Fruit fly (Drosophila melanogaster) whole organism, embryonic: ENCODE measurements around the gene Ero1L.

Experiments used
- BEAF-32 ChIP-seq: fragments of 200-800 bp; sonication (Bioruptor generic); optimal IDR thresholded peaks from 3 replicates; lab custom pipeline; 2017; ENCODE audit warnings: missing biosample characterization, missing genetic modification characterization, mild to moderate bottlenecking, moderate library complexity, missing genetic modification reagents
- CG10267 ChIP-seq: fragments of 200-800 bp; sonication (Bioruptor generic); optimal IDR thresholded peaks from 2 replicates; lab custom pipeline; 2018; ENCODE audit warnings: missing biosample characterization, mild to moderate bottlenecking, missing genetic modification characterization, moderate library complexity
- CG10321 ChIP-seq: fragments of 200-800 bp; sonication (Bioruptor generic); IDR thresholded peaks from 2 replicates; pipeline ENCODE4 v1.3.6; 2022; ENCODE audit warnings: missing biosample characterization, missing genetic modification characterization
- CG10431 ChIP-seq: fragments of 200-800 bp; sonication (Bioruptor generic); optimal IDR thresholded peaks from 3 replicates; lab custom pipeline; 2018; ENCODE audit warnings: missing biosample characterization, mild to moderate bottlenecking, missing genetic modification characterization
- CG10543 ChIP-seq: fragments of 200-800 bp; sonication (Bioruptor generic); optimal IDR thresholded peaks from 3 replicates; lab custom pipeline; 2017; ENCODE audit warnings: missing biosample characterization, mild to moderate bottlenecking, missing genetic modification characterization, moderate library complexity
- CG12659 ChIP-seq: fragments of 200-800 bp; sonication (Bioruptor generic); optimal IDR thresholded peaks from 3 replicates; lab custom pipeline; 2017; ENCODE audit warnings: mild to moderate bottlenecking, missing biosample characterization, missing genetic modification reagents, missing genetic modification characterization
- CG13624 ChIP-seq: fragments of 200-800 bp; sonication (Bioruptor generic); optimal IDR thresholded peaks from 2 replicates; lab custom pipeline; 2016; ENCODE audit warnings: missing biosample characterization, missing genetic modification characterization
- CG15269 ChIP-seq: fragments of 200-800 bp; sonication (Bioruptor generic); optimal IDR thresholded peaks from 2 replicates; lab custom pipeline; 2018; ENCODE audit warnings: missing biosample characterization, mild to moderate bottlenecking, missing genetic modification characterization, moderate library complexity
- CG15514 ChIP-seq: fragments of 200-800 bp; sonication (Bioruptor generic); optimal IDR thresholded peaks from 3 replicates; lab custom pipeline; 2017; ENCODE audit warnings: missing biosample characterization, missing genetic modification characterization, mild to moderate bottlenecking, moderate library complexity, missing genetic modification reagents
- CG17912 ChIP-seq: fragments of 200-800 bp; sonication (Bioruptor generic); optimal IDR thresholded peaks from 2 replicates; lab custom pipeline; 2018; ENCODE audit warnings: missing biosample characterization, mild to moderate bottlenecking, missing genetic modification characterization
- CG1792 ChIP-seq: fragments of 200-800 bp; sonication (Bioruptor generic); optimal IDR thresholded peaks from 2 replicates; lab custom pipeline; 2016; ENCODE audit warnings: missing biosample characterization, missing genetic modification characterization
- CG30431 ChIP-seq: fragments of 200-800 bp; sonication (Bioruptor generic); optimal IDR thresholded peaks from 2 replicates; lab custom pipeline; 2017; ENCODE audit warnings: missing biosample characterization, missing genetic modification characterization
- CG34224 ChIP-seq: fragments of 200-800 bp; sonication (Bioruptor generic); IDR thresholded peaks from 3 replicates; pipeline ENCODE4 v1.3.6; 2022; ENCODE audit warnings: missing biosample characterization, missing genetic modification characterization; ENCODE audit not compliant: partially characterized antibody
- CG34376 ChIP-seq: fragments of 200-800 bp; sonication (Bioruptor generic); optimal IDR thresholded peaks from 2 replicates; lab custom pipeline; 2018; ENCODE audit warnings: missing biosample characterization, mild to moderate bottlenecking, missing genetic modification characterization
- CG4404 ChIP-seq: fragments of 200-800 bp; sonication (Bioruptor generic); IDR thresholded peaks from 2 replicates; pipeline ENCODE4 v1.3.6; 2022; ENCODE audit warnings: missing biosample characterization, missing genetic modification characterization
- CG4617 ChIP-seq: fragments of 200-800 bp; sonication (Bioruptor generic); optimal IDR thresholded peaks from 3 replicates; lab custom pipeline; 2016; ENCODE audit warnings: missing biosample characterization, missing genetic modification characterization, borderline replicate concordance
- CG4820 ChIP-seq: fragments of 200-800 bp; sonication (Bioruptor generic); optimal IDR thresholded peaks from 3 replicates; lab custom pipeline; 2016; ENCODE audit warnings: missing biosample characterization, missing genetic modification characterization
- CG6654 ChIP-seq: fragments of 200-800 bp; sonication (Bioruptor generic); optimal IDR thresholded peaks from 2 replicates; lab custom pipeline; 2017; ENCODE audit warnings: missing biosample characterization, mild to moderate bottlenecking, missing genetic modification characterization
- Dp ChIP-seq: fragments of 200-800 bp; sonication (Bioruptor generic); optimal IDR thresholded peaks from 2 replicates; lab custom pipeline; 2018; ENCODE audit warnings: missing biosample characterization, mild to moderate bottlenecking, missing genetic modification characterization, moderate library complexity
- Drgx ChIP-seq: fragments of 200-800 bp; sonication (Bioruptor generic); IDR thresholded peaks from 2 replicates; pipeline ENCODE4 v1.3.6; 2022; ENCODE audit warnings: missing biosample characterization, missing genetic modification characterization
- E2f1 ChIP-seq: fragments of 200-800 bp; sonication (Bioruptor generic); IDR thresholded peaks from 2 replicates; pipeline ENCODE4 v1.3.6; 2022; ENCODE audit warnings: missing biosample characterization, missing genetic modification characterization
- E2f2 ChIP-seq: fragments of 200-800 bp; sonication (Bioruptor generic); IDR thresholded peaks from 2 replicates; pipeline ENCODE4 v1.3.6; 2022; ENCODE audit warnings: missing biosample characterization, missing genetic modification characterization
- Fer1 ChIP-seq: fragments of 200-800 bp; sonication (Bioruptor generic); optimal IDR thresholded peaks from 2 replicates; lab custom pipeline; 2017; ENCODE audit warnings: missing biosample characterization, mild to moderate bottlenecking, missing genetic modification characterization
- Fer2 ChIP-seq: fragments of 200-800 bp; sonication (Bioruptor generic); optimal IDR thresholded peaks from 2 replicates; lab custom pipeline; 2018; ENCODE audit warnings: missing biosample characterization, mild to moderate bottlenecking, missing genetic modification characterization, moderate library complexity
- HmgD ChIP-seq: fragments of 200-800 bp; sonication (Bioruptor generic); optimal IDR thresholded peaks from 3 replicates; lab custom pipeline; 2016; ENCODE audit warnings: missing biosample characterization, missing genetic modification characterization
- MESR4 ChIP-seq: fragments of 200-800 bp; sonication (Bioruptor generic); optimal IDR thresholded peaks from 2 replicates; lab custom pipeline; 2018; ENCODE audit warnings: missing biosample characterization, mild to moderate bottlenecking, missing genetic modification characterization, moderate library complexity
- Opbp ChIP-seq: fragments of 200-800 bp; sonication (Bioruptor generic); IDR thresholded peaks from 3 replicates; pipeline ENCODE4 v1.3.6; 2022; ENCODE audit warnings: missing biosample characterization, missing genetic modification characterization; ENCODE audit not compliant: partially characterized antibody
- Sry-β ChIP-seq: fragments of 200-800 bp; sonication (Bioruptor generic); optimal IDR thresholded peaks from 2 replicates; lab custom pipeline; 2018; ENCODE audit warnings: missing biosample characterization, mild to moderate bottlenecking, missing genetic modification characterization, moderate library complexity
- Stat92E ChIP-seq, 3 experiments: fragments of >200 bp in 2 of 3; fragments of 200-800 bp in 1 of 3; sonication (Bioruptor generic) in 1 of 3; optimal IDR thresholded peaks; 2 replicates each; lab custom pipeline; 2017 to 2019; ENCODE audit warnings: missing biosample characterization in 3 of 3, missing genetic modification characterization in 3 of 3, mild to moderate bottlenecking in 1 of 3, moderate library complexity in 1 of 3
- YL-1 ChIP-seq: fragments of 200-800 bp; sonication (Bioruptor generic); optimal IDR thresholded peaks from 3 replicates; lab custom pipeline; 2017; ENCODE audit warnings: missing biosample characterization, mild to moderate bottlenecking, missing genetic modification characterization
- ac ChIP-seq: fragments of 200-800 bp; sonication (Bioruptor generic); optimal IDR thresholded peaks from 3 replicates; lab custom pipeline; 2017; ENCODE audit warnings: missing biosample characterization, mild to moderate bottlenecking, missing genetic modification characterization
- bbx ChIP-seq: fragments of 200-800 bp; sonication (Bioruptor generic); IDR thresholded peaks from 2 replicates; pipeline ENCODE4 v1.3.6; 2022; ENCODE audit warnings: missing biosample characterization, missing genetic modification characterization; ENCODE audit not compliant: partially characterized antibody
- crp ChIP-seq, 2 experiments: fragments of 200-800 bp; sonication (Bioruptor generic); optimal IDR thresholded peaks; 2 replicates in 1 of 2; 3 replicates in 1 of 2; lab custom pipeline; 2017; ENCODE audit warnings: missing biosample characterization in 2 of 2, missing genetic modification characterization in 2 of 2, mild to moderate bottlenecking in 1 of 2, moderate library complexity in 1 of 2
- dimm ChIP-seq: fragments of 200-800 bp; sonication (Bioruptor generic); IDR thresholded peaks from 2 replicates; pipeline ENCODE4 v1.3.6; 2022; ENCODE audit warnings: missing biosample characterization, missing genetic modification characterization
- dm ChIP-seq: fragments of 200-800 bp; sonication (Bioruptor generic); optimal IDR thresholded peaks from 3 replicates; lab custom pipeline; 2016; ENCODE audit warnings: missing biosample characterization, missing genetic modification characterization
- ewg ChIP-seq: fragments of 200-800 bp; sonication (Bioruptor generic); optimal IDR thresholded peaks from 3 replicates; lab custom pipeline; 2017; ENCODE audit warnings: mild to moderate bottlenecking, missing biosample characterization, missing genetic modification reagents, missing genetic modification characterization
- insv ChIP-seq, 2 experiments: fragments of 200-800 bp; sonication (Bioruptor generic); optimal IDR thresholded peaks; 3 replicates each; lab custom pipeline; 2016 to 2018; ENCODE audit warnings: missing biosample characterization in 2 of 2, missing genetic modification characterization in 2 of 2
- oc ChIP-seq: fragments of 200-800 bp; sonication (Bioruptor generic); optimal IDR thresholded peaks from 2 replicates; lab custom pipeline; 2018; ENCODE audit warnings: missing biosample characterization, mild to moderate bottlenecking, missing genetic modification characterization, moderate library complexity
- row ChIP-seq: fragments of 200-800 bp; sonication (Bioruptor generic); IDR thresholded peaks from 3 replicates; pipeline ENCODE4 v1.3.6; 2022; ENCODE audit warnings: missing biosample characterization, missing genetic modification characterization
- run ChIP-seq: fragments of 200-800 bp; sonication (Bioruptor generic); optimal IDR thresholded peaks from 3 replicates; lab custom pipeline; 2018; ENCODE audit warnings: missing biosample characterization, mild to moderate bottlenecking, missing genetic modification characterization
- stwl ChIP-seq: fragments of 200-800 bp; sonication (Bioruptor generic); optimal IDR thresholded peaks from 3 replicates; lab custom pipeline; 2018; ENCODE audit warnings: missing biosample characterization, mild to moderate bottlenecking, missing genetic modification characterization, moderate library complexity
- sug ChIP-seq: fragments of 200-800 bp; optimal IDR thresholded peaks from 2 replicates; lab custom pipeline; 2019; ENCODE audit warnings: missing biosample characterization, mild to moderate bottlenecking, missing genetic modification characterization, moderate library complexity
- tin ChIP-seq: fragments of 200-800 bp; sonication (Bioruptor generic); optimal IDR thresholded peaks from 3 replicates; lab custom pipeline; 2016; ENCODE audit warnings: missing biosample characterization, missing genetic modification characterization
- unc-4 ChIP-seq: fragments of 200-800 bp; sonication (Bioruptor generic); IDR thresholded peaks from 2 replicates; pipeline ENCODE4 v1.3.6; 2022; ENCODE audit warnings: missing biosample characterization, missing genetic modification characterization; ENCODE audit not compliant: partially characterized antibody
- wor ChIP-seq: fragments of 200-800 bp; sonication (Bioruptor generic); IDR thresholded peaks from 2 replicates; pipeline ENCODE4 v1.3.6; 2022; ENCODE audit warnings: missing biosample characterization, missing genetic modification characterization
- zfh1 ChIP-seq: fragments of 200-800 bp; sonication (Bioruptor generic); IDR thresholded peaks from 3 replicates; pipeline ENCODE4 v1.3.6; 2022; ENCODE audit warnings: missing biosample characterization, missing genetic modification characterization

Ero1L gene

DNA sequence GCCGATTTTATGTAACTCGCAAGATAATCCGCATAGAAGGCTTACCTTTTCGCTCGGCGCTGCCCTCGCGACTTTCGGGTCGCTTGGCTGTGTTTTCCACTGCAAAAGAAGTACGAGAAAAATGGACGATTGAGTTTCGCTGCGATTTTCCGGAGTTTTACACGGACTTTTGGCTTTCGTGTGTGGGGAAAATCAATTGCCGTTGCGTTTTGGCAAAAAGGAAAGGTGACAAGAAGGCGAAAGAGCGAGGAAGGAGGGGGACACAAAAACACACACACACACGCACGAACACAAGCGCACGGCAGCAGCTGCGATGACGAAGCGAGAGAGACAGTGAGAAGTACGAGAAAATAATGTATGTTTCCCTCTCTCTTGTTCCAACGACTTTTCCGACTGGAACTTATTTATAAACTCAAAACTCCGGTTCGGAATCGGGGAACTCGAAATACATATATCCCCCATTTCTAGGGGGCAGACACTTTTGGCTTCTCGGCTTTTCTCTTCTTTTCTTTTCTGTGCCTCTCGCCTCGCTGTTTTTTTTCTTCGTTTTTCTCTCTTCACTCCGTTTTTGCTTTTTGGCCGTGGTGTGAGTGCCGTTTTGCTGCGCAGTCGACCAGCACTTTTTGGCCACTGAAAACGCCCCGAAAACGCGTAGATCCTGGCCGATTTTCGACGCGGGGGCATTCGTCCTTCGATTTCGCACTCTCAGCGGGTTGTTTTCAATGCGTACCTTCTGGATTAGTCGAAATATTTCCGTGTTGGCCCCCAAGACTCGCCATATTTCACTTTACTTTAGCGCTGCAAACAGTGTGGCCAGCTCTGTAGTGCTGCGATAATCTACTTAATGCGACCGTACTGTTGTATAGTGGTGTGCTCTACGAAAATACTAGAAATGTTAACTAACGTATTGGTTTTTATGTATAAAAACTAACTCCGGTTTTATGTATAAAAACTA is 36.2 kb upstream of the Ero1L start, which contains the start of gene ens (continued):
- TF ChIP-seq Drgx (GFP tag; lab: Robert Waterston, UW) (0 out of 2 replicates have a peak, but pooled peaks have one; percentile 28), CG6654 (GFP tag; lab: Kevin White, UChicago) (no peak), BEAF-32 (GFP tag; lab: Kevin White, UChicago) (peak; percentile 52), E2f1 (no peak), ac (GFP tag; lab: Kevin White, UChicago) (peak; percentile 9), CG4404 (GFP tag; lab: Robert Waterston, UW) (no peak), E2f2 (GFP tag; lab: Robert Waterston, UW) (peak; percentile 42; the same call in 1 of the 2 replicates), unc-4 (0 out of 2 replicates have a peak, but pooled peaks have one; percentile 13), CG15514 (peak; percentile 44), CG34376 (GFP tag; lab: Kevin White, UChicago) (peak; percentile 21), CG10267 (tag; lab: Kevin White, UChicago) (peak; percentile 2), sug (tag; lab: Kevin White, UChicago) (peak; percentile 36), bbx (GFP tag; lab: Robert Waterston, UW) (0 out of 2 replicates have a peak, but pooled peaks have one; percentile 32), insv (GFP tag; optimal IDR thresholded peaks at IDR 0.05; lab: Kevin White, UChicago) (peak in 1 of 2 experiments; percentile 52), CG30431 (no peak), tin (GFP tag; lab: Kevin White, UChicago) (no peak), Sry-β (no peak), CG4820 (GFP tag; lab: Kevin White, UChicago) (no peak), Fer1 (GFP tag; lab: Kevin White, UChicago) (peak; percentile 27), Stat92E (GFP tag; optimal IDR thresholded peaks at IDR 0.05; lab: Kevin White, UChicago) (peak in 1 of 3 experiments; percentile 76), CG34224 (GFP tag; lab: Robert Waterston, UW) (0 out of 3 replicates have a peak, but pooled peaks have one; percentile 29), CG17912 (GFP tag; lab: Kevin White, UChicago) (peak; percentile 36), CG10431 (GFP tag; lab: Kevin White, UChicago) (peak; percentile 45), dm (peak; percentile 34), Opbp (0 out of 3 replicates have a peak, but pooled peaks have one; percentile 52), run (tag; lab: Kevin White, UChicago) (peak; percentile 14), CG10321 (GFP tag; lab: Robert Waterston, UW) (0 out of 2 replicates have a peak, but pooled peaks have one; percentile 21), CG10543 (GFP tag; lab: Kevin White, UChicago) (peak; percentile 37), Dp (GFP tag; lab: Kevin White, UChicago) (peak; percentile 48), Fer2 (tag; lab: Kevin White, UChicago) (no peak), crp (GFP tag; optimal IDR thresholded peaks at IDR 0.05; lab: Kevin White, UChicago) (peak in 1 of 2 experiments; percentile 14), ewg (peak; percentile 15), YL-1 (peak; percentile 78), dimm (GFP tag; lab: Robert Waterston, UW) (no peak), CG1792 (no peak), oc (tag; lab: Kevin White, UChicago) (no peak), CG13624 (GFP tag; lab: Kevin White, UChicago) (peak; percentile 33), CG15269 (tag; lab: Kevin White, UChicago) (no peak), zfh1 (0 out of 3 replicates have a peak, but pooled peaks have one; percentile 24), MESR4 (GFP tag; lab: Kevin White, UChicago) (peak; percentile 94), row (no peak), HmgD (GFP tag; lab: Kevin White, UChicago) (no peak), wor (no peak), CG4617 (GFP tag; lab: Kevin White, UChicago) (peak; percentile 93), CG12659 (GFP tag; lab: Kevin White, UChicago) (peak; percentile 56), stwl (peak; percentile 38)
